Fruit fly (Drosophila melanogaster) whole organism, embryonic: Measurements from ENCODE around the gene Dic61B.

Experiments used
- Ada2b ChIP-seq: fragments of 200-800 bp; sonication (Bioruptor generic); IDR thresholded peaks from 2 replicates; pipeline ENCODE4 v1.3.6; 2022; ENCODE audit warnings: missing biosample characterization, missing genetic modification characterization
- B-H2 ChIP-seq: fragments of 200-800 bp; sonication (Bioruptor generic); optimal IDR thresholded peaks from 2 replicates; lab custom pipeline; 2018; ENCODE audit warnings: missing biosample characterization, mild to moderate bottlenecking, missing genetic modification characterization
- Bgb ChIP-seq: fragments of 200-800 bp; sonication (Bioruptor generic); IDR thresholded peaks from 2 replicates; pipeline ENCODE4 v1.3.6; 2022; ENCODE audit warnings: missing biosample characterization, missing genetic modification characterization; ENCODE audit not compliant: partially characterized antibody
- CG10366 ChIP-seq: fragments of 200-800 bp; sonication (Bioruptor generic); IDR thresholded peaks from 2 replicates; pipeline ENCODE4 v1.3.6; 2022; ENCODE audit warnings: missing biosample characterization, missing genetic modification characterization
- CG11560 ChIP-seq: fragments of 200-800 bp; sonication (Bioruptor generic); IDR thresholded peaks from 3 replicates; pipeline ENCODE4 v1.3.6; 2022; ENCODE audit warnings: missing biosample characterization, missing genetic modification characterization
- CG1233 ChIP-seq: fragments of 200-800 bp; sonication (Bioruptor generic); optimal IDR thresholded peaks from 4 replicates; lab custom pipeline; 2018; ENCODE audit warnings: missing biosample characterization, mild to moderate bottlenecking, missing genetic modification characterization
- CG12942 ChIP-seq: fragments of 200-800 bp; sonication (Bioruptor generic); optimal IDR thresholded peaks from 3 replicates; lab custom pipeline; 2016; ENCODE audit warnings: missing biosample characterization, missing genetic modification characterization
- CG13775 ChIP-seq: fragments of 200-800 bp; sonication (Bioruptor generic); optimal IDR thresholded peaks from 3 replicates; lab custom pipeline; 2017; ENCODE audit warnings: missing biosample characterization, mild to moderate bottlenecking, missing genetic modification characterization
- CG16863 ChIP-seq: fragments of 200-800 bp; sonication (Bioruptor generic); optimal IDR thresholded peaks from 3 replicates; lab custom pipeline; 2016; ENCODE audit warnings: missing biosample characterization, missing genetic modification characterization
- CG17568 ChIP-seq: fragments of 200-800 bp; sonication (Bioruptor generic); optimal IDR thresholded peaks from 2 replicates; lab custom pipeline; 2018; ENCODE audit warnings: missing biosample characterization, mild to moderate bottlenecking, missing genetic modification characterization, moderate library complexity
- CG18619 ChIP-seq: fragments of 200-800 bp; sonication (Bioruptor generic); optimal IDR thresholded peaks from 3 replicates; lab custom pipeline; 2017; ENCODE audit warnings: missing biosample characterization, mild to moderate bottlenecking, missing genetic modification characterization
- CG30403 ChIP-seq: fragments of 200-800 bp; sonication (Bioruptor generic); optimal IDR thresholded peaks from 3 replicates; lab custom pipeline; 2016; ENCODE audit warnings: missing biosample characterization, missing genetic modification characterization
- CG3838 ChIP-seq: fragments of 200-800 bp; sonication (Bioruptor generic); optimal IDR thresholded peaks from 3 replicates; lab custom pipeline; 2016; ENCODE audit warnings: missing biosample characterization, missing genetic modification characterization
- CG5180 ChIP-seq: fragments of 200-800 bp; sonication (Bioruptor generic); optimal IDR thresholded peaks from 3 replicates; lab custom pipeline; 2017; ENCODE audit warnings: missing biosample characterization, missing genetic modification characterization, mild to moderate bottlenecking, moderate library complexity, missing genetic modification reagents
- D19B ChIP-seq: fragments of 200-800 bp; sonication (Bioruptor generic); optimal IDR thresholded peaks from 2 replicates; lab custom pipeline; 2017; ENCODE audit warnings: missing biosample characterization, mild to moderate bottlenecking, missing genetic modification characterization
- ERR ChIP-seq: fragments of 200-800 bp; sonication (Bioruptor generic); optimal IDR thresholded peaks from 2 replicates; lab custom pipeline; 2016; ENCODE audit warnings: missing biosample characterization, missing genetic modification characterization
- Eip74EF ChIP-seq, 2 experiments: fragments of 200-800 bp in 1 of 2; fragments of >200 bp in 1 of 2; sonication (Bioruptor generic) in 1 of 2; optimal IDR thresholded peaks; 2 replicates each; lab custom pipeline; 2017 to 2019; ENCODE audit warnings: missing biosample characterization in 2 of 2, missing genetic modification characterization in 2 of 2, mild to moderate bottlenecking in 1 of 2, moderate library complexity in 1 of 2
- Ets97D ChIP-seq: fragments of 200-800 bp; sonication (Bioruptor generic); optimal IDR thresholded peaks from 3 replicates; lab custom pipeline; 2016; ENCODE audit warnings: missing biosample characterization, missing genetic modification characterization
- HHEX ChIP-seq: fragments of 200-800 bp; sonication (Bioruptor generic); optimal IDR thresholded peaks from 3 replicates; lab custom pipeline; 2017; ENCODE audit warnings: missing biosample characterization, mild to moderate bottlenecking, missing genetic modification characterization, missing genetic modification reagents
- Hmx ChIP-seq: fragments of 200-800 bp; sonication (Bioruptor generic); optimal IDR thresholded peaks from 2 replicates; lab custom pipeline; 2016; ENCODE audit warnings: missing biosample characterization, missing genetic modification characterization
- MESR4 ChIP-seq: fragments of 200-800 bp; sonication (Bioruptor generic); optimal IDR thresholded peaks from 2 replicates; lab custom pipeline; 2018; ENCODE audit warnings: missing biosample characterization, mild to moderate bottlenecking, missing genetic modification characterization, moderate library complexity
- MTF-1 ChIP-seq: fragments of 200-800 bp; sonication (Bioruptor generic); optimal IDR thresholded peaks from 2 replicates; lab custom pipeline; 2018; ENCODE audit warnings: missing biosample characterization, mild to moderate bottlenecking, missing genetic modification characterization, borderline replicate concordance
- NC2α ChIP-seq: fragments of 200-800 bp; sonication (Bioruptor generic); optimal IDR thresholded peaks from 2 replicates; lab custom pipeline; 2016; ENCODE audit warnings: missing biosample characterization, missing genetic modification characterization
- Optix ChIP-seq: fragments of 200-800 bp; sonication (Bioruptor generic); IDR thresholded peaks from 3 replicates; pipeline ENCODE4 v1.3.6; 2022; ENCODE audit warnings: missing biosample characterization, missing genetic modification characterization
- Ptx1 ChIP-seq: fragments of 200-800 bp; sonication (Bioruptor generic); IDR thresholded peaks from 2 replicates; pipeline ENCODE4 v1.3.6; 2022; ENCODE audit warnings: missing biosample characterization, missing genetic modification characterization
- Scr ChIP-seq: fragments of 200-800 bp; sonication (Bioruptor generic); IDR thresholded peaks from 2 replicates; pipeline ENCODE4 v1.3.6; 2022; ENCODE audit warnings: missing biosample characterization, missing genetic modification characterization; ENCODE audit not compliant: partially characterized antibody
- Sin3A ChIP-seq: fragments of >200 bp; optimal IDR thresholded peaks from 2 replicates; lab custom pipeline; 2018
- Six4 ChIP-seq: fragments of 200-800 bp; sonication (Bioruptor generic); optimal IDR thresholded peaks from 2 replicates; lab custom pipeline; 2016; ENCODE audit warnings: missing biosample characterization, missing genetic modification characterization
- Spps ChIP-seq: fragments of 200-800 bp; sonication (Bioruptor generic); optimal IDR thresholded peaks from 2 replicates; lab custom pipeline; 2018; ENCODE audit warnings: missing biosample characterization, mild to moderate bottlenecking, missing genetic modification characterization
- Trl ChIP-seq, 3 experiments: fragments of >200 bp in 2 of 3; fragments of 200-800 bp in 1 of 3; sonication (Bioruptor generic) in 1 of 3; optimal IDR thresholded peaks; 2 replicates in 1 of 3; 3 replicates in 2 of 3; lab custom pipeline; 2016 to 2017; ENCODE audit warnings: missing biosample characterization in 1 of 3, missing genetic modification characterization in 1 of 3
- ara ChIP-seq: fragments of 200-800 bp; sonication (Bioruptor generic); IDR thresholded peaks from 2 replicates; pipeline ENCODE4 v1.3.6; 2022; ENCODE audit warnings: missing biosample characterization, missing genetic modification characterization
- crc ChIP-seq: fragments of 200-800 bp; sonication (Bioruptor generic); optimal IDR thresholded peaks from 2 replicates; lab custom pipeline; 2016; ENCODE audit warnings: missing biosample characterization, missing genetic modification characterization
- esg ChIP-seq: fragments of 200-800 bp; sonication (Bioruptor generic); conservative IDR thresholded peaks from 2 replicates; pipeline ENCODE4 v1.3.6; 2022; ENCODE audit warnings: missing biosample characterization, missing genetic modification characterization
- gcm ChIP-seq: fragments of 200-800 bp; sonication (Bioruptor generic); optimal IDR thresholded peaks from 2 replicates; lab custom pipeline; 2019; ENCODE audit warnings: missing biosample characterization, mild to moderate bottlenecking, missing genetic modification characterization, moderate library complexity
- gt ChIP-seq: fragments of 200-800 bp; sonication (Bioruptor generic); IDR thresholded peaks from 2 replicates; pipeline ENCODE4 v1.3.6; 2022; ENCODE audit warnings: missing biosample characterization, missing genetic modification characterization
- insv ChIP-seq, 2 experiments: fragments of 200-800 bp; sonication (Bioruptor generic); optimal IDR thresholded peaks; 3 replicates each; lab custom pipeline; 2016 to 2018; ENCODE audit warnings: missing biosample characterization in 2 of 2, missing genetic modification characterization in 2 of 2
- nom ChIP-seq: fragments of 200-800 bp; sonication (Bioruptor generic); optimal IDR thresholded peaks from 2 replicates; lab custom pipeline; 2017; ENCODE audit warnings: missing biosample characterization, missing genetic modification characterization, mild to moderate bottlenecking, moderate library complexity, missing genetic modification reagents
- oc ChIP-seq: fragments of 200-800 bp; sonication (Bioruptor generic); optimal IDR thresholded peaks from 2 replicates; lab custom pipeline; 2018; ENCODE audit warnings: missing biosample characterization, mild to moderate bottlenecking, missing genetic modification characterization, moderate library complexity
- org-1 ChIP-seq: fragments of 200-800 bp; sonication (Bioruptor generic); optimal IDR thresholded peaks from 2 replicates; lab custom pipeline; 2017; ENCODE audit warnings: missing biosample characterization, missing genetic modification characterization
- pb ChIP-seq: fragments of 200-800 bp; sonication (Bioruptor generic); optimal IDR thresholded peaks from 3 replicates; lab custom pipeline; 2016; ENCODE audit warnings: missing biosample characterization, missing genetic modification characterization
- rib ChIP-seq: fragments of 200-800 bp; sonication (Bioruptor generic); IDR thresholded peaks from 2 replicates; pipeline ENCODE4 v1.3.6; 2022; ENCODE audit warnings: missing biosample characterization, missing genetic modification characterization
- salm ChIP-seq: fragments of 200-800 bp; sonication (Bioruptor generic); optimal IDR thresholded peaks from 2 replicates; lab custom pipeline; 2018; ENCODE audit warnings: missing biosample characterization, mild to moderate bottlenecking, missing genetic modification characterization
- schlank ChIP-seq: fragments of 200-800 bp; sonication (Bioruptor generic); optimal IDR thresholded peaks from 2 replicates; lab custom pipeline; 2018; ENCODE audit warnings: missing biosample characterization, mild to moderate bottlenecking, missing genetic modification characterization
- sens-2 ChIP-seq: fragments of 200-800 bp; sonication (Bioruptor generic); IDR thresholded peaks from 2 replicates; pipeline ENCODE4 v1.3.6; 2022; ENCODE audit warnings: missing biosample characterization, missing genetic modification characterization
- shn ChIP-seq: fragments of 200-800 bp; sonication (Bioruptor generic); optimal IDR thresholded peaks from 3 replicates; lab custom pipeline; 2016; ENCODE audit warnings: missing biosample characterization, missing genetic modification characterization
- sisA ChIP-seq: fragments of 200-800 bp; sonication (Bioruptor generic); IDR thresholded peaks from 2 replicates; pipeline ENCODE4 v1.3.6; 2022; ENCODE audit warnings: missing biosample characterization, missing genetic modification characterization
- sna ChIP-seq: fragments of 200-800 bp; sonication (Bioruptor generic); IDR thresholded peaks from 2 replicates; pipeline ENCODE4 v1.3.6; 2022; ENCODE audit warnings: missing biosample characterization, missing genetic modification characterization; ENCODE audit not compliant: partially characterized antibody
- trh ChIP-seq: fragments of 200-800 bp; sonication (Bioruptor generic); optimal IDR thresholded peaks from 2 replicates; lab custom pipeline; 2016; ENCODE audit warnings: missing biosample characterization, missing genetic modification characterization
- zfh1 ChIP-seq: fragments of 200-800 bp; sonication (Bioruptor generic); IDR thresholded peaks from 3 replicates; pipeline ENCODE4 v1.3.6; 2022; ENCODE audit warnings: missing biosample characterization, missing genetic modification characterization

Gene Dic61B

dm6 chr3L:199754-200596, 47.6 kb upstream of the Dic61B start, which contains the start of the genes rno and mri (continued):
- TF ChIP-seq schlank (tag; lab: Kevin White, UChicago) (peak; percentile 25), CG30403 (GFP tag; lab: Kevin White, UChicago) (peak; percentile 82), salm (no peak), Eip74EF (GFP tag; optimal IDR thresholded peaks at IDR 0.05; lab: Kevin White, UChicago) (no peak), pb (no peak), B-H2 (GFP tag; lab: Kevin White, UChicago) (peak; percentile 79), Optix (GFP tag; lab: Robert Waterston, UW) (peak; percentile 30; the same call in 1 of the 3 replicates), Six4 (peak; percentile 61), nom (GFP tag; lab: Kevin White, UChicago) (no peak), org-1 (no peak), Sin3A (no peak), CG10366 (GFP tag; lab: Robert Waterston, UW) (peak; percentile 74), Hmx (GFP tag; lab: Kevin White, UChicago) (no peak), gcm (GFP tag; lab: Kevin White, UChicago) (no peak), trh (GFP tag; lab: Kevin White, UChicago) (peak; percentile 44), crc (no peak), CG5180 (GFP tag; lab: Kevin White, UChicago) (peak; percentile 53), gt (GFP tag; lab: Robert Waterston, UW) (no peak), Trl (optimal IDR thresholded peaks at IDR 0.05; lab: Kevin White, UChicago) (no peak), Trl (GFP tag; optimal IDR thresholded peaks at IDR 0.05; lab: Kevin White, UChicago) (no peak), CG18619 (GFP tag; lab: Kevin White, UChicago) (peak; percentile 44), CG16863 (no peak), Ets97D (peak; percentile 71), Ada2b (GFP tag; lab: Robert Waterston, UW) (peak; percentile 59; the same call in 1 of the 2 replicates), ERR (GFP tag; lab: Kevin White, UChicago) (no peak), oc (tag; lab: Kevin White, UChicago) (no peak), shn (no peak), insv (GFP tag; optimal IDR thresholded peaks at IDR 0.05; lab: Kevin White, UChicago) (no peak), sisA (GFP tag; lab: Robert Waterston, UW) (peak; percentile 64; the same call in 1 of the 2 replicates), sens-2 (peak; percentile 35; the same call in 1 of the 2 replicates), Ptx1 (GFP tag; lab: Robert Waterston, UW) (peak; percentile 81), sna (GFP tag; lab: Robert Waterston, UW) (peak; percentile 93), esg (GFP tag; lab: Robert Waterston, UW) (peak; percentile 72), zfh1 (peak; percentile 71; the same call in 2 of the 3 replicates), ara (GFP tag; lab: Robert Waterston, UW) (peak; percentile 56; the same call in 1 of the 2 replicates), rib (GFP tag; lab: Robert Waterston, UW) (no peak), CG1233 (peak; percentile 68), Bgb (GFP tag; lab: Robert Waterston, UW) (peak; percentile 95), HHEX (GFP tag; lab: Kevin White, UChicago) (peak; percentile 58), NC2α (GFP tag; lab: Kevin White, UChicago) (no peak), CG17568 (GFP tag; lab: Kevin White, UChicago) (no peak), MESR4 (GFP tag; lab: Kevin White, UChicago) (peak; percentile 93), CG12942 (GFP tag; lab: Kevin White, UChicago) (peak; percentile 63), MTF-1 (GFP tag; lab: Kevin White, UChicago) (no peak), D19B (GFP tag; lab: Kevin White, UChicago) (no peak), Spps (peak; percentile 15), Scr (GFP tag; lab: Robert Waterston, UW) (peak; percentile 95), CG13775 (GFP tag; lab: Kevin White, UChicago) (peak; percentile 87), CG11560 (tag; lab: Robert Waterston, UW) (peak; percentile 97), CG3838 (no peak)
